Worm (Caenorhabditis elegans) whole organism, L4 larva: ENCODE measurements around the gene T19C4.5.

Experiments used
- D1046.2 ChIP-seq: fragments of 200-800 bp; sonication (Bioruptor generic); IDR thresholded peaks from 2 replicates; pipeline ENCODE4 v1.3.6; 2022; ENCODE audit warnings: missing genetic modification characterization, missing compliant biosample characterization
- F26F4.8 ChIP-seq: fragments of 200-800 bp; sonication (Bioruptor generic); conservative IDR thresholded peaks from 2 replicates; pipeline ENCODE4 v1.3.6; 2022; ENCODE audit warnings: missing genetic modification characterization, missing compliant biosample characterization
- F49E8.2 ChIP-seq: sonication (generic microtip); optimal IDR thresholded peaks from 2 replicates; lab custom pipeline; 2016; ENCODE audit warnings: missing compliant biosample characterization, mild to moderate bottlenecking, missing genetic modification characterization, borderline replicate concordance
- R02D3.7 ChIP-seq: fragments of 150-350 bp; sonication (generic microtip); optimal IDR thresholded peaks from 3 replicates; lab custom pipeline; 2014; ENCODE audit warnings: missing biosample characterization, missing genetic modification characterization
- Y105C5A.15 ChIP-seq: fragments of 200-800 bp; sonication (Bioruptor generic); IDR thresholded peaks from 2 replicates; pipeline ENCODE4 v1.3.6; 2022; ENCODE audit warnings: missing genetic modification characterization, missing compliant biosample characterization
- Y48G9A.11 ChIP-seq: fragments of 200-800 bp; sonication (Bioruptor generic); IDR thresholded peaks from 2 replicates; pipeline ENCODE4 v1.3.6; 2022; ENCODE audit warnings: missing genetic modification reagents, missing genetic modification characterization, missing compliant biosample characterization
- ZK337.2 ChIP-seq: fragments of 200-800 bp; sonication (Bioruptor generic); IDR thresholded peaks from 2 replicates; pipeline ENCODE4 v1.3.6; 2022; ENCODE audit warnings: missing genetic modification reagents, missing genetic modification characterization, missing compliant biosample characterization
- aha-1 ChIP-seq: fragments of 150-350 bp; peaks from one replicate; lab custom pipeline; 2014; ENCODE audit warnings: missing biosample characterization, missing genetic modification characterization
- arid-1 ChIP-seq: fragments of 200-800 bp; sonication (Bioruptor generic); conservative IDR thresholded peaks from 2 replicates; pipeline ENCODE4 v1.3.6; 2022; ENCODE audit warnings: missing genetic modification reagents, missing genetic modification characterization, missing compliant biosample characterization
- ceh-32 ChIP-seq: sonication (generic microtip); optimal IDR thresholded peaks from 2 replicates; lab custom pipeline; 2016; ENCODE audit warnings: mild to moderate bottlenecking, missing genetic modification characterization, missing compliant biosample characterization; ENCODE audit not compliant: poor library complexity
- ces-1 ChIP-seq: fragments of 150-350 bp; sonication (generic microtip); optimal IDR thresholded peaks from 4 replicates; lab custom pipeline; 2014; ENCODE audit warnings: missing biosample characterization, missing genetic modification reagents, missing genetic modification characterization
- ctbp-1 ChIP-seq: fragments of 200-800 bp; sonication (Bioruptor generic); IDR thresholded peaks from 2 replicates; pipeline ENCODE4 v1.3.6; 2022; ENCODE audit warnings: missing genetic modification reagents, missing genetic modification characterization, missing compliant biosample characterization
- daf-16 ChIP-seq, 3 experiments: sonication (generic microtip); optimal IDR thresholded peaks; 2 replicates each; lab custom pipeline; 2016 to 2017; ENCODE audit warnings: missing genetic modification characterization in 3 of 3, missing genetic modification reagents in 3 of 3, mild to moderate bottlenecking in 2 of 3, missing compliant biosample characterization in 2 of 3, missing biosample characterization in 1 of 3, moderate library complexity in 1 of 3
- daf-8 ChIP-seq: fragments of 200-800 bp; sonication (Bioruptor generic); IDR thresholded peaks from 2 replicates; pipeline ENCODE4 v1.3.6; 2022; ENCODE audit warnings: missing genetic modification characterization, missing compliant biosample characterization
- dmd-6 ChIP-seq: fragments of 200-800 bp; sonication (Bioruptor generic); IDR thresholded peaks from 2 replicates; pipeline ENCODE4 v1.3.6; 2022; ENCODE audit warnings: missing genetic modification reagents, missing genetic modification characterization, missing compliant biosample characterization
- dmd-8 ChIP-seq: fragments of 200-800 bp; sonication (Bioruptor generic); IDR thresholded peaks from 2 replicates; pipeline ENCODE4 v1.3.6; 2022; ENCODE audit warnings: missing genetic modification characterization, missing compliant biosample characterization
- dpl-1 ChIP-seq: fragments of 150-350 bp; optimal IDR thresholded peaks from 2 replicates; lab custom pipeline; 2014; ENCODE audit warnings: missing biosample characterization, missing genetic modification reagents, missing genetic modification characterization
- duxl-1 ChIP-seq: sonication (generic microtip); optimal IDR thresholded peaks from 2 replicates; lab custom pipeline; 2016; ENCODE audit warnings: mild to moderate bottlenecking, missing genetic modification characterization, moderate library complexity, missing compliant biosample characterization; ENCODE audit not compliant: poor library complexity
- egl-27 ChIP-seq: sonication (generic microtip); optimal IDR thresholded peaks from 3 replicates; lab custom pipeline; 2017; ENCODE audit warnings: missing biosample characterization, missing genetic modification reagents, missing genetic modification characterization
- egl-43 ChIP-seq: fragments of 200-800 bp; sonication (Bioruptor generic); IDR thresholded peaks from 2 replicates; pipeline ENCODE4 v1.3.6; 2022; ENCODE audit warnings: missing genetic modification reagents, missing genetic modification characterization, missing compliant biosample characterization
- fkh-10 ChIP-seq: fragments of 150-350 bp; optimal IDR thresholded peaks from 2 replicates; lab custom pipeline; 2014; ENCODE audit warnings: missing biosample characterization, missing genetic modification reagents, missing genetic modification characterization
- fos-1 ChIP-seq: fragments of 150-350 bp; optimal IDR thresholded peaks from 2 replicates; lab custom pipeline; 2014; ENCODE audit warnings: missing biosample characterization, missing genetic modification characterization
- hlh-11 ChIP-seq: fragments of 200-800 bp; sonication (Bioruptor generic); optimal IDR thresholded peaks from 2 replicates; lab custom pipeline; 2018; ENCODE audit warnings: mild to moderate bottlenecking, missing genetic modification characterization, missing compliant biosample characterization
- hmg-1.1 ChIP-seq: fragments of 200-800 bp; sonication (Bioruptor generic); IDR thresholded peaks from 2 replicates; pipeline ENCODE4 v1.3.6; 2022; ENCODE audit warnings: missing genetic modification reagents, missing genetic modification characterization, missing compliant biosample characterization
- lim-7 ChIP-seq: fragments of 200-800 bp; sonication (Bioruptor generic); IDR thresholded peaks from 2 replicates; pipeline ENCODE4 v1.3.6; 2022; ENCODE audit warnings: missing genetic modification characterization, missing compliant biosample characterization
- lin-13 ChIP-seq: fragments of 150-350 bp; optimal IDR thresholded peaks from 2 replicates; lab custom pipeline; 2014; ENCODE audit warnings: missing biosample characterization, missing genetic modification reagents, missing genetic modification characterization
- lin-15B ChIP-seq: fragments of 150-350 bp; sonication (generic microtip); optimal IDR thresholded peaks from 3 replicates; lab custom pipeline; 2014; ENCODE audit warnings: missing biosample characterization, missing genetic modification characterization
- lin-38 ChIP-seq: fragments of 200-800 bp; sonication (Bioruptor generic); IDR thresholded peaks from 2 replicates; pipeline ENCODE4 v1.3.6; 2022; ENCODE audit warnings: missing genetic modification reagents, missing genetic modification characterization, missing compliant biosample characterization
- lsy-2 ChIP-seq, 2 experiments: fragments of 150-350 bp in 1 of 2; sonication (generic microtip) in 1 of 2; optimal IDR thresholded peaks; 2 replicates each; lab custom pipeline; 2014 to 2017; ENCODE audit warnings: missing biosample characterization in 2 of 2, missing genetic modification characterization in 2 of 2
- madf-9 ChIP-seq: fragments of 200-800 bp; sonication (Bioruptor generic); conservative IDR thresholded peaks from 2 replicates; pipeline ENCODE4 v1.3.6; 2022; ENCODE audit warnings: missing genetic modification reagents, missing genetic modification characterization, missing compliant biosample characterization
- mxl-3 ChIP-seq: fragments of 200-800 bp; sonication (Bioruptor generic); optimal IDR thresholded peaks from 2 replicates; lab custom pipeline; 2018; ENCODE audit warnings: mild to moderate bottlenecking, missing genetic modification characterization, missing compliant biosample characterization
- nhr-10 ChIP-seq: fragments of 150-350 bp; optimal IDR thresholded peaks from 2 replicates; lab custom pipeline; 2014; ENCODE audit warnings: missing biosample characterization, missing genetic modification characterization
- nhr-11 ChIP-seq: fragments of 150-350 bp; optimal IDR thresholded peaks from 2 replicates; lab custom pipeline; 2014; ENCODE audit warnings: missing biosample characterization, missing genetic modification characterization
- nhr-237 ChIP-seq: sonication (generic microtip); optimal IDR thresholded peaks from 2 replicates; lab custom pipeline; 2017; ENCODE audit warnings: missing biosample characterization, missing genetic modification characterization
- nhr-25 ChIP-seq: sonication (generic microtip); optimal IDR thresholded peaks from 2 replicates; lab custom pipeline; 2017; ENCODE audit warnings: missing genetic modification characterization, mild to moderate bottlenecking, missing compliant biosample characterization, antibody characterized with exemption, moderate library complexity, borderline replicate concordance; ENCODE audit not compliant: insufficient read depth
- nhr-41 ChIP-seq: fragments of 200-800 bp; sonication (Bioruptor generic); IDR thresholded peaks from 2 replicates; pipeline ENCODE4 v1.3.6; 2022; ENCODE audit warnings: missing genetic modification reagents, missing genetic modification characterization, missing compliant biosample characterization
- nhr-76 ChIP-seq: fragments of 150-350 bp; optimal IDR thresholded peaks from 2 replicates; lab custom pipeline; 2014; ENCODE audit warnings: missing biosample characterization, missing genetic modification characterization
- nhr-77 ChIP-seq: fragments of 150-350 bp; optimal IDR thresholded peaks from 2 replicates; lab custom pipeline; 2014; ENCODE audit warnings: missing biosample characterization, missing genetic modification characterization
- php-3 ChIP-seq: fragments of 200-800 bp; sonication (Bioruptor generic); IDR thresholded peaks from 2 replicates; pipeline ENCODE4 v1.3.6; 2022; ENCODE audit warnings: missing genetic modification reagents, missing genetic modification characterization, missing compliant biosample characterization
- rbr-2 ChIP-seq: sonication (generic microtip); optimal IDR thresholded peaks from 2 replicates; lab custom pipeline; 2016; ENCODE audit warnings: missing genotype, missing genetic modification characterization, missing compliant biosample characterization
- set-16 ChIP-seq: fragments of 200-800 bp; sonication (Bioruptor generic); IDR thresholded peaks from 2 replicates; pipeline ENCODE4 v1.3.6; 2022; ENCODE audit warnings: missing genetic modification reagents, missing genetic modification characterization, missing compliant biosample characterization
- skn-1 ChIP-seq: fragments of 150-350 bp; optimal IDR thresholded peaks from 2 replicates; lab custom pipeline; 2014; ENCODE audit warnings: missing biosample characterization, missing genetic modification characterization
- spr-1 ChIP-seq: sonication (generic microtip); optimal IDR thresholded peaks from 2 replicates; lab custom pipeline; 2016; ENCODE audit warnings: mild to moderate bottlenecking, missing genetic modification characterization, missing compliant biosample characterization
- spr-3 ChIP-seq: fragments of 200-800 bp; sonication (Bioruptor generic); optimal IDR thresholded peaks from 2 replicates; lab custom pipeline; 2018; ENCODE audit warnings: mild to moderate bottlenecking, missing genetic modification characterization, missing compliant biosample characterization
- tag-97 ChIP-seq: fragments of 200-800 bp; sonication (Bioruptor generic); IDR thresholded peaks from 2 replicates; pipeline ENCODE4 v1.3.6; 2022; ENCODE audit warnings: missing genetic modification characterization, missing compliant biosample characterization
- unc-130 ChIP-seq: sonication (generic microtip); optimal IDR thresholded peaks from 2 replicates; lab custom pipeline; 2016; ENCODE audit warnings: missing genetic modification reagents, missing genetic modification characterization, missing compliant biosample characterization
- zip-11 ChIP-seq: fragments of 200-800 bp; sonication (Bioruptor generic); IDR thresholded peaks from 2 replicates; pipeline ENCODE4 v1.3.6; 2022; ENCODE audit warnings: missing genetic modification characterization, missing compliant biosample characterization
- ztf-7 ChIP-seq: fragments of 150-350 bp; optimal IDR thresholded peaks from 2 replicates; lab custom pipeline; 2014; ENCODE audit warnings: missing biosample characterization, missing genetic modification characterization

The T19C4.5 gene

DNA sequence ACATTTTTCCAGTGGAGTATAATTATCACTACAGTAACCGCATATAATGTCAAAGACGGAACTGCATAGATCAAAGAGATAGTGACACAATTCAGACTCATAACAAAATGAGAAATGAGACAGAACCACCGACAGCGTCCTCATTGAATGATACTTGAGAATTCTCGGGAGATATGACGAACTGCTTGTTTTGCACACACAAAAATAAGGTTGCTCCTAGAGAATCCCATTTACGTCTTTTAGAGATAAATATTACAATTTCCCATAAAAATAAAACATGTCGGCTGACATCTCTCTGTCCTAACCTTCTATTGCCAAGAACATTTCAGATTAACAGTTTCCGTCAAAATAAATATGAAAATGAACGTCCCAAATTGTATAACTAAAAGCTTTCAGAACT is 16.5 kb upstream of the T19C4.5 start, which contains the start of gene srg-38:
TSS of gene srg-38 (minus strand) at position 101 of the 400 bp plus-strand sequence.
- TF ChIP-seq egl-43 (GFP tag; lab: Robert Waterston, UW) (no peak), duxl-1 (tag; lab: Kevin White, UChicago) (no peak), Y105C5A.15 (no peak), daf-8 (no peak), aha-1 (tag; lab: Kevin White, UChicago) (no peak), spr-3 (no peak), R02D3.7 (tag; lab: Kevin White, UChicago) (no peak), lin-13 (GFP tag; lab: Kevin White, UChicago) (no peak), ces-1 (no peak), Y48G9A.11 (GFP tag; lab: Robert Waterston, UW) (no peak), lsy-2 (tag; optimal IDR thresholded peaks at IDR 0.05; lab: Kevin White, UChicago) (no peak), hmg-1.1 (no peak), tag-97 (no peak), nhr-41 (GFP tag; lab: Robert Waterston, UW) (no peak), fos-1 (no peak), nhr-77 (no peak), D1046.2 (GFP tag; lab: Robert Waterston, UW) (no peak), nhr-25 (no peak)

DNA sequence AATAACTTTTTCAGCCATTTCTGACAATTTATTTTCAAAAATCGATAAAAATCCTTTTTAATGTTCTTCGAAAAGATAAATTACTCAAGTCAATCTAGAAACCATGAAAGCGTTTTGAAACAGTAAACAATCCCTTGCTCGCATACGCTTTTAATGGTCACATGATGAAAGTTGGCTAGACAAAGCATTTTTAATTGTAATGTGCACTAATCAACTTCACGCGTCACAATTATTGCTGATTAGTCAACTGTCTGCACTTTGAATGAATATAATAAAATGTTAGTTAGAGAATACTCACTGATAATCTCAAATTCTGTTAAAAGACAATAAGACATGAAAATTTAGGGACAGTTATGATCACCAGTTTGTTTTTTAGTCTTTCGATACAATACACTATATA is 15.4 kb upstream of the T19C4.5 start:
- no peak for TF ChIP-seq set-16
- TF ChIP-seq ZK337.2 (GFP tag; lab: Robert Waterston, UW) = no peak
- TF ChIP-seq lin-15B = no peak
- no peak for TF ChIP-seq F49E8.2 (tag; lab: Kevin White, UChicago)
- TF ChIP-seq fos-1 = no peak
- TF ChIP-seq lim-7 = no peak
- no peak for TF ChIP-seq php-3 (GFP tag; lab: Robert Waterston, UW)
- no peak for TF ChIP-seq dmd-8 (GFP tag; lab: Robert Waterston, UW)
- TF ChIP-seq lsy-2 (tag; optimal IDR thresholded peaks at IDR 0.05; lab: Kevin White, UChicago) = no peak
- TF ChIP-seq egl-27 = no peak
- TF ChIP-seq arid-1 = no peak
- no peak for TF ChIP-seq nhr-76 (tag; lab: Kevin White, UChicago)
- no peak for TF ChIP-seq ces-1
- TF ChIP-seq dmd-6 (GFP tag; lab: Robert Waterston, UW) = no peak
- no peak for TF ChIP-seq zip-11 (GFP tag; lab: Robert Waterston, UW)

DNA sequence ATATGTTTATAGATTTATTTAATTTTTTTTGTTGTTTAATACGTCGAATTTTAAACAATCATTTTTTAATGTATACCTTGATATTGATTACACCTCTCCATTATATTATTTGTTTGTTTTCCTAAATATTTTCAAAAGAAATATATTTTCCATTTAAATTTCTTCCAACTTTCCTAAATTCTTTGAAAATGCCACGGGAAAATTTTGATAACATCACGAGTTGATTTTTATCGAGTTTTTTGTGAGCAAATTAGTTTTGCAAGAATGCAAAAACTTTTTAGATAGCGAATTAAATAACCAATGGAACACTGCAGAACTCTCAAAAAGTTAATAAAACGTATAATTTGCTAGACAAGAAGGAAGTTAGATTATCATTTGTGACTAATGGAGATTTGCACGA is 14.1 kb upstream of the T19C4.5 start, which contains the start of gene srg-42:
TSS of gene srg-42 (minus strand) at position 101 of the 400 bp plus-strand sequence.
- TF ChIP-seq madf-9 = no peak
- no peak for TF ChIP-seq nhr-10 (tag; lab: Kevin White, UChicago)
- no peak for TF ChIP-seq ctbp-1 (GFP tag; lab: Robert Waterston, UW)
- TF ChIP-seq ZK337.2 (GFP tag; lab: Robert Waterston, UW) = no peak
- no peak for TF ChIP-seq skn-1 (tag; lab: Kevin White, UChicago)
- TF ChIP-seq ceh-32 = no peak

DNA sequence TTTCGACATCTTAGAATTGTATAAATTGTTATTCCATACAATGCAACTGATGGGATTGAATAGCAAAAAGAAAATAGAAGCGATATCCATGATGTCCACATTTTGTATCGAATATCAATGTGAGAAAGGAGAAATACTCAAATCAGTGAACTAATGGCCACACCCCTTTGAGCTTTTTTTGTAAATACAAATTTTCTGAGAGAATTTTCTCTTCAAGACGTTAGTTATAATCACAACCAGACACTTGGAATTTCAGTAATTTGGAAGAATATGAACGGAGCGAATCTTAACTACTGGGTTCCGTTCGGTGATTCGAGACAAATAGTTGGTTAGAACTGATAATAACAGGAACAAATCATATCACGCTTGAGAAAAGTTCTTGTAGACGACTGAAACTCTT is 10.2 kb upstream of the T19C4.5 start, which contains the start of gene srg-41:
TSS of gene srg-41 (minus strand) at position 101 of the 400 bp plus-strand sequence.
- TF ChIP-seq dpl-1 (GFP tag; lab: Kevin White, UChicago) (no peak), lsy-2 (tag; optimal IDR thresholded peaks at IDR 0.05; lab: Kevin White, UChicago) (no peak)

DNA sequence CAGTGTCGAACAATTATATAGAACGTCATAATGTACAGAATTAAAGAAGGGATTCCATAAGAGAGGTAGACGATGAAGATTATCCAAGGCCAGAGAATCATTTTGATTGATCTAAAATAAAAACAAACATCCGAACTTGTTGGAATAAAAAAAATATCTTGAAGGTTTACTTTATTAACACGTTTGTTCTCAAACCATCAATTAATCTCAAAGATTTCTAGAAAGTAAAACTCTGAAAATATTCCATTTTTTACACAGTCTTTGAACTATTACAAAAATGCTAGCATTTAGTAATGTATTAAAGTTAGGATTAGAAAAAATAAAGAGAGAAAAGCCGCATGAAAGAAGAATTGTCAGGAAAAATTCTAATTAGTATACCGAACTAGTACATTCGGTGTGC is 7.5 kb upstream of the T19C4.5 start, which contains the start of gene srg-40:
TSS of gene srg-40 (minus strand) at position 101 of the 400 bp plus-strand sequence.
- no peak for TF ChIP-seq nhr-237 (tag; lab: Kevin White, UChicago)
- no peak for TF ChIP-seq fkh-10 (GFP tag; lab: Kevin White, UChicago)
- TF ChIP-seq spr-1 (tag; lab: Kevin White, UChicago) = no peak
- no peak for TF ChIP-seq hlh-11 (tag; lab: Kevin White, UChicago)
- no peak for TF ChIP-seq ztf-7 (tag; lab: Kevin White, UChicago)
- TF ChIP-seq unc-130 (GFP tag; lab: Kevin White, UChicago) = no peak
- no peak for TF ChIP-seq daf-16 (GFP tag; optimal IDR thresholded peaks at IDR 0.05; lab: Kevin White, UChicago)
- TF ChIP-seq daf-16 (tag; optimal IDR thresholded peaks at IDR 0.05; lab: Kevin White, UChicago) = no peak
- TF ChIP-seq mxl-3 (GFP tag; lab: Kevin White, UChicago) = no peak
- no peak for TF ChIP-seq spr-3
- TF ChIP-seq nhr-11 = no peak
- TF ChIP-seq F26F4.8 (GFP tag; lab: Robert Waterston, UW) = no peak
- no peak for TF ChIP-seq lin-38 (GFP tag; lab: Robert Waterston, UW)
- TF ChIP-seq rbr-2 (tag; lab: Kevin White, UChicago) = no peak
